Worm (Caenorhabditis elegans) whole organism, young adult: ENCODE data around the gene C07A9.9.
A peak's percentile ranks its signal among the peaks of the same experiment; 100 is the strongest.

Experiments used
- B0019.2 ChIP-seq: fragments of 200-800 bp; sonication (Bioruptor generic); conservative IDR thresholded peaks from 2 replicates; pipeline ENCODE4 v1.3.6; 2022; ENCODE audit warnings: missing genetic modification reagents, missing genetic modification characterization, missing compliant biosample characterization
- B0035.1 ChIP-seq: sonication (generic microtip); optimal IDR thresholded peaks from 2 replicates; lab custom pipeline; 2016; ENCODE audit warnings: missing genetic modification characterization, mild to moderate bottlenecking, missing compliant biosample characterization, missing genotype, missing genetic modification reagents
- C06A6.2 ChIP-seq: fragments of 200-800 bp; sonication (Bioruptor generic); conservative IDR thresholded peaks from 2 replicates; pipeline ENCODE4 v1.3.6; 2022; ENCODE audit warnings: missing genetic modification characterization, missing compliant biosample characterization
- D2030.7 ChIP-seq: fragments of 200-800 bp; sonication (Bioruptor generic); IDR thresholded peaks from 2 replicates; pipeline ENCODE4 v1.3.6; 2022; ENCODE audit warnings: missing genetic modification reagents, missing genetic modification characterization, missing compliant biosample characterization
- F10E7.11 ChIP-seq: sonication (generic microtip); optimal IDR thresholded peaks from 2 replicates; lab custom pipeline; 2017; ENCODE audit warnings: mild to moderate bottlenecking, missing genetic modification characterization, moderate library complexity, missing compliant biosample characterization
- F37B4.10 ChIP-seq: fragments of 200-800 bp; sonication (Bioruptor generic); IDR thresholded peaks from 2 replicates; pipeline ENCODE4 v1.3.6; 2022; ENCODE audit warnings: missing genetic modification characterization, missing compliant biosample characterization
- F52B5.7 ChIP-seq: sonication (generic microtip); optimal IDR thresholded peaks from 2 replicates; lab custom pipeline; 2016; ENCODE audit warnings: mild to moderate bottlenecking, missing genetic modification characterization, missing compliant biosample characterization
- F57C9.4 ChIP-seq: sonication (generic microtip); optimal IDR thresholded peaks from 2 replicates; lab custom pipeline; 2017; ENCODE audit warnings: mild to moderate bottlenecking, missing genetic modification characterization, missing compliant biosample characterization
- K11D2.4 ChIP-seq: fragments of 200-800 bp; sonication (Bioruptor generic); IDR thresholded peaks from 2 replicates; pipeline ENCODE4 v1.3.6; 2022; ENCODE audit warnings: missing genetic modification reagents, missing genetic modification characterization, missing compliant biosample characterization
- K12H6.12 ChIP-seq: fragments of 200-800 bp; sonication (Bioruptor generic); optimal IDR thresholded peaks from 2 replicates; lab custom pipeline; 2018; ENCODE audit warnings: mild to moderate bottlenecking, missing genetic modification characterization, missing compliant biosample characterization
- T07F8.4 ChIP-seq: sonication (generic microtip); optimal IDR thresholded peaks from 2 replicates; lab custom pipeline; 2016; ENCODE audit warnings: mild to moderate bottlenecking, missing genetic modification characterization, moderate library complexity, missing compliant biosample characterization
- T26A5.8 ChIP-seq: sonication (generic microtip); optimal IDR thresholded peaks from 2 replicates; lab custom pipeline; 2016; ENCODE audit warnings: missing genetic modification characterization, missing compliant biosample characterization
- Y56A3A.18 ChIP-seq: fragments of 200-800 bp; sonication (Bioruptor generic); IDR thresholded peaks from 2 replicates; pipeline ENCODE4 v1.3.6; 2022; ENCODE audit warnings: missing genetic modification reagents, missing genetic modification characterization, missing compliant biosample characterization
- Y79H2A.3 ChIP-seq: fragments of 200-800 bp; sonication (Bioruptor generic); conservative IDR thresholded peaks from 2 replicates; pipeline ENCODE4 v1.3.6; 2022; ENCODE audit warnings: missing genetic modification reagents, missing genetic modification characterization, missing compliant biosample characterization
- ZK185.1 ChIP-seq: sonication (generic microtip); optimal IDR thresholded peaks from 2 replicates; lab custom pipeline; 2016; ENCODE audit warnings: mild to moderate bottlenecking, missing genetic modification characterization, missing compliant biosample characterization; ENCODE audit not compliant: poor library complexity, severe bottlenecking
- akir-1 ChIP-seq: fragments of 200-800 bp; sonication (Bioruptor generic); optimal IDR thresholded peaks from 2 replicates; lab custom pipeline; 2018; ENCODE audit warnings: mild to moderate bottlenecking, missing genetic modification characterization, moderate library complexity, missing compliant biosample characterization
- atf-7 ChIP-seq: sonication (generic microtip); optimal IDR thresholded peaks from 2 replicates; lab custom pipeline; 2017; ENCODE audit warnings: mild to moderate bottlenecking, missing genetic modification characterization, missing compliant biosample characterization
- athp-1 ChIP-seq: sonication (generic microtip); optimal IDR thresholded peaks from 2 replicates; lab custom pipeline; 2017; ENCODE audit warnings: mild to moderate bottlenecking, missing genetic modification characterization, missing compliant biosample characterization
- attf-3 ChIP-seq: fragments of 200-800 bp; sonication (Bioruptor generic); conservative IDR thresholded peaks from 2 replicates; pipeline ENCODE4 v1.3.6; 2022; ENCODE audit warnings: missing genetic modification reagents, missing genetic modification characterization, missing compliant biosample characterization
- attf-5 ChIP-seq: fragments of 200-800 bp; sonication (Bioruptor generic); optimal IDR thresholded peaks from 2 replicates; lab custom pipeline; 2018; ENCODE audit warnings: mild to moderate bottlenecking, missing genetic modification characterization, missing compliant biosample characterization
- bed-1 ChIP-seq: fragments of 200-800 bp; sonication (Bioruptor generic); IDR thresholded peaks from 2 replicates; pipeline ENCODE4 v1.3.6; 2022; ENCODE audit warnings: missing genetic modification reagents, missing genetic modification characterization, missing compliant biosample characterization
- bed-2 ChIP-seq: fragments of 200-800 bp; sonication (Bioruptor generic); IDR thresholded peaks from 2 replicates; pipeline ENCODE4 v1.3.6; 2022; ENCODE audit warnings: missing genetic modification reagents, missing genetic modification characterization, missing compliant biosample characterization
- cebp-1 ChIP-seq, 2 experiments: fragments of 200-800 bp in 1 of 2; sonication (Bioruptor generic) in 1 of 2; sonication (generic microtip) in 1 of 2; IDR thresholded peaks in 1 of 2; optimal IDR thresholded peaks in 1 of 2; 2 replicates each; pipeline versions ENCODE4 v1.3.6 to Lab custom; 2017 to 2022; ENCODE audit warnings: missing compliant biosample characterization in 2 of 2, missing genetic modification characterization in 2 of 2, mild to moderate bottlenecking in 1 of 2, missing genetic modification reagents in 1 of 2, moderate library complexity in 1 of 2
- ceh-27 ChIP-seq: fragments of 200-800 bp; sonication (Bioruptor generic); optimal IDR thresholded peaks from 2 replicates; lab custom pipeline; 2018; ENCODE audit warnings: mild to moderate bottlenecking, missing genetic modification characterization, moderate library complexity, missing compliant biosample characterization
- die-1 ChIP-seq: sonication (generic microtip); optimal IDR thresholded peaks from 2 replicates; lab custom pipeline; 2016; ENCODE audit warnings: missing genotype, mild to moderate bottlenecking, missing genetic modification characterization, missing compliant biosample characterization
- dpff-1 ChIP-seq: sonication (generic microtip); optimal IDR thresholded peaks from 2 replicates; lab custom pipeline; 2017; ENCODE audit warnings: mild to moderate bottlenecking, missing genetic modification characterization, missing compliant biosample characterization
- dpl-1 ChIP-seq: fragments of 150-350 bp; optimal IDR thresholded peaks from 2 replicates; lab custom pipeline; 2014; ENCODE audit warnings: missing biosample characterization, missing genetic modification reagents, missing genetic modification characterization
- hlh-12 ChIP-seq: sonication (generic microtip); optimal IDR thresholded peaks from 2 replicates; lab custom pipeline; 2016; ENCODE audit warnings: missing genetic modification characterization, missing compliant biosample characterization
- hlh-26 ChIP-seq: fragments of 200-800 bp; sonication (Bioruptor generic); conservative IDR thresholded peaks from 2 replicates; pipeline ENCODE4 v1.3.6; 2022; ENCODE audit warnings: missing genetic modification reagents, missing genetic modification characterization, missing compliant biosample characterization
- lag-1 ChIP-seq: fragments of 200-800 bp; sonication (Bioruptor generic); IDR thresholded peaks from 2 replicates; pipeline ENCODE4 v1.3.6; 2022; ENCODE audit warnings: missing genetic modification reagents, missing genetic modification characterization, missing compliant biosample characterization
- lin-40 ChIP-seq: sonication (generic microtip); optimal IDR thresholded peaks from 2 replicates; lab custom pipeline; 2016; ENCODE audit warnings: missing genetic modification characterization, mild to moderate bottlenecking, missing compliant biosample characterization, missing genotype, missing genetic modification reagents
- lir-1 ChIP-seq: fragments of 200-800 bp; sonication (Bioruptor generic); conservative IDR thresholded peaks from 2 replicates; pipeline ENCODE4 v1.3.6; 2022; ENCODE audit warnings: missing genetic modification reagents, missing genetic modification characterization, missing compliant biosample characterization
- lsl-1 ChIP-seq: fragments of 200-800 bp; sonication (Bioruptor generic); optimal IDR thresholded peaks from 2 replicates; lab custom pipeline; 2018; ENCODE audit warnings: mild to moderate bottlenecking, missing genetic modification characterization, moderate library complexity, missing compliant biosample characterization
- madf-6 ChIP-seq: fragments of 200-800 bp; sonication (Bioruptor generic); IDR thresholded peaks from 2 replicates; pipeline ENCODE4 v1.3.6; 2022; ENCODE audit warnings: missing genetic modification reagents, missing genetic modification characterization, missing compliant biosample characterization
- madf-8 ChIP-seq: fragments of 200-800 bp; sonication (Bioruptor generic); conservative IDR thresholded peaks from 2 replicates; pipeline ENCODE4 v1.3.6; 2022; ENCODE audit warnings: missing genetic modification reagents, missing genetic modification characterization, missing compliant biosample characterization
- mcd-1 ChIP-seq: fragments of 200-800 bp; sonication (Bioruptor generic); IDR thresholded peaks from 2 replicates; pipeline ENCODE4 v1.3.6; 2022; ENCODE audit warnings: missing genetic modification reagents, missing genetic modification characterization, missing compliant biosample characterization
- mel-28 ChIP-seq: sonication (generic microtip); optimal IDR thresholded peaks from 2 replicates; lab custom pipeline; 2016; ENCODE audit warnings: borderline replicate concordance, mild to moderate bottlenecking, missing genetic modification characterization, missing compliant biosample characterization
- nfya-2 ChIP-seq: fragments of 200-800 bp; sonication (Bioruptor generic); IDR thresholded peaks from 2 replicates; pipeline ENCODE4 v1.3.6; 2022; ENCODE audit warnings: missing genetic modification reagents, missing genetic modification characterization, missing compliant biosample characterization
- nhr-120 ChIP-seq: fragments of 200-800 bp; sonication (Bioruptor generic); IDR thresholded peaks from 2 replicates; pipeline ENCODE4 v1.3.6; 2022; ENCODE audit warnings: missing genetic modification characterization, missing compliant biosample characterization
- nhr-80 ChIP-seq: sonication (generic microtip); optimal IDR thresholded peaks from 2 replicates; lab custom pipeline; 2016; ENCODE audit warnings: missing genetic modification characterization, missing compliant biosample characterization
- rec-8 ChIP-seq, 2 experiments: sonication (generic microtip); optimal IDR thresholded peaks; 2 replicates each; lab custom pipeline; 2016; ENCODE audit warnings: mild to moderate bottlenecking in 2 of 2, missing genetic modification characterization in 2 of 2, missing genetic modification reagents in 2 of 2, missing genotype in 2 of 2, missing biosample characterization in 1 of 2, missing compliant biosample characterization in 1 of 2, moderate library complexity in 1 of 2
- somi-1 ChIP-seq: fragments of 200-800 bp; sonication (Bioruptor generic); optimal IDR thresholded peaks from 2 replicates; lab custom pipeline; 2018; ENCODE audit warnings: mild to moderate bottlenecking, missing genetic modification characterization, missing compliant biosample characterization
- xnd-1 ChIP-seq: sonication (generic microtip); optimal IDR thresholded peaks from 2 replicates; lab custom pipeline; 2016; ENCODE audit warnings: missing genotype, missing genetic modification reagents, missing genetic modification characterization, missing compliant biosample characterization
- zfh-2 ChIP-seq: fragments of 200-800 bp; sonication (Bioruptor generic); conservative IDR thresholded peaks from 2 replicates; pipeline ENCODE4 v1.3.6; 2022; ENCODE audit warnings: missing genetic modification reagents, missing genetic modification characterization, missing compliant biosample characterization
- zim-3 ChIP-seq: sonication (generic microtip); optimal IDR thresholded peaks from 2 replicates; lab custom pipeline; 2017; ENCODE audit warnings: mild to moderate bottlenecking, missing genetic modification characterization, moderate library complexity, missing compliant biosample characterization
- ztf-25 ChIP-seq: fragments of 200-800 bp; sonication (Bioruptor generic); IDR thresholded peaks from 2 replicates; pipeline ENCODE4 v1.3.6; 2022; ENCODE audit warnings: missing genetic modification reagents, missing genetic modification characterization, missing compliant biosample characterization

The C07A9.9 gene

DNA sequence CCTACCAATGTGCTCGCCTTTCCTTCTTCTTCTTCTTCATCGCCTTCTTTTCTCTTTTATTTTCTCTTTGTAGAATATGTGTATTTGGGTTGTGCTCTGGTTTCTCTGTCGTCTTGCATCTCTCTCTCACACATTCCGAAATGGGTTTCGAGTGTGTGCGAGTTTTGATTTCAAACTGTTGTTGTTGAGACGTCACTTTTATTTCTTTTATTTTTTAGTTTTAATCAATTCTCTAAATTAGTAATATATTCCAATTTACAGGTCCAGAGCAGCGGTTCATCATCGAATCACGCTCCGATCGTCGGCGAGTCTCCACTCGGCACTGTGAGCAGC, 37.1 kb upstream of the C07A9.9 start:
- TF ChIP-seq nhr-80 (tag; lab: Kevin White, UChicago) (no peak), nfya-2 (GFP tag; lab: Robert Waterston, UW) (no peak), atf-7 (tag; lab: Kevin White, UChicago) (peak; percentile 40)

DNA sequence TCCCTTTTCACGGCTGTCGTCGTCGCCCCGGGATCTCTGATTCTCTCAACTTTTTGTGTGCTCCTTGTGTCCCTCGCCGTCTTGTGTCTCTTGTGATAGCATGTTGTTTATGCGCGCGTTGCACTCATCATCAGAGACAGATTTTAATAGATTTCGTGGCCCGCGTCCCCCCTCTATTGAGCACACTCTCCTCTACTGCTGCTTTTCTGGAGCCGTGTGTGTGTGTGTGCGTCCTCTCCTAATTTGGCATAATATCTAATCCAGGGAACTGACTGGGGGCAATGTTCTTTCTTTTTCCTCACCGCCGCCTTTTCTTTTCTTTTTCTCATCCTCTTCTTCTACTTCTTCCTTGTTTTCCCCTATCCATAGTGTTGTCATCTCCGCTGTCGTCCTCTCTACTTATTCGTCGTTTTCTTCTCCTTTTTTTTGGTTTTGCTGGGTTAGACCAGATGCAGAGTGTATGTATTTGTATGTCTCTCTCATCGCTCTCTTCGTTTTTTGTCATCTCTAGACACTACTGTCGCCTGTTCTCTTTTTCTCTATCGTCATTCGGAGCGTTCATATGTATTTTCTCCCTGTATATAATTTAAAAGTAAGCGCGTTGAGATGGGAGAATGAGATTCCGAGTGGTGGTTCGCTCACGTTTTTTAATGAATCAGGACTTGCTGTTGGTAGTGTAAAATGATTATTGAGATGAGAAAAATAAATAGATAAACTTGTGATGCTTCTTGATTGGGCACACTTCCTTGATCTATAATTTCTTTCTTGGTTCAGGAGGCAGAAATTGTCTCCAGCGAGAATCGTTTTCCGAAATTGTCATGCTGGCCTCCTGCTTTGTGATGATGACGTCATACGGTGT, 36.5 kb upstream of the C07A9.9 start:
- TF ChIP-seq Y79H2A.3 (GFP tag; lab: Robert Waterston, UW) (no peak), madf-8 (GFP tag; lab: Robert Waterston, UW) (no peak), Y56A3A.18 (GFP tag; lab: Robert Waterston, UW) (no peak), T07F8.4 (tag; lab: Kevin White, UChicago) (no peak), F10E7.11 (tag; lab: Kevin White, UChicago) (no peak), F57C9.4 (no peak), die-1 (peak; percentile 11), F37B4.10 (GFP tag; lab: Robert Waterston, UW) (no peak), ZK185.1 (no peak), B0019.2 (GFP tag; lab: Robert Waterston, UW) (no peak), bed-1 (GFP tag; lab: Robert Waterston, UW) (no peak), somi-1 (GFP tag; lab: Kevin White, UChicago) (peak; percentile 38), xnd-1 (no peak), C06A6.2 (GFP tag; lab: Robert Waterston, UW) (no peak), mcd-1 (no peak), F52B5.7 (tag; lab: Kevin White, UChicago) (no peak), ztf-25 (no peak), ceh-27 (GFP tag; lab: Kevin White, UChicago) (peak; percentile 38), nhr-120 (GFP tag; lab: Robert Waterston, UW) (no peak), rec-8 (tag; optimal IDR thresholded peaks at IDR 0.05; lab: Kevin White, UChicago) (no peak), attf-3 (GFP tag; lab: Robert Waterston, UW) (no peak), madf-6 (GFP tag; lab: Robert Waterston, UW) (no peak), lin-40 (tag; lab: Kevin White, UChicago) (no peak), hlh-26 (GFP tag; lab: Robert Waterston, UW) (no peak), hlh-12 (no peak), lag-1 (GFP tag; lab: Robert Waterston, UW) (no peak), cebp-1 (GFP tag; IDR thresholded peaks at IDR 0.05; lab: Robert Waterston, UW) (no peak), cebp-1 (tag; optimal IDR thresholded peaks at IDR 0.05; lab: Kevin White, UChicago) (peak; percentile 36), T26A5.8 (tag; lab: Kevin White, UChicago) (no peak), athp-1 (tag; lab: Kevin White, UChicago) (no peak), lir-1 (GFP tag; lab: Robert Waterston, UW) (no peak), dpl-1 (GFP tag; lab: Kevin White, UChicago) (no peak), attf-5 (GFP tag; lab: Kevin White, UChicago) (no peak), B0035.1 (tag; lab: Kevin White, UChicago) (no peak), K11D2.4 (GFP tag; lab: Robert Waterston, UW) (no peak; the same call in 1 of the 2 replicates), akir-1 (GFP tag; lab: Kevin White, UChicago) (no peak), zim-3 (tag; lab: Kevin White, UChicago) (no peak), K12H6.12 (peak; percentile 51), D2030.7 (GFP tag; lab: Robert Waterston, UW) (no peak), lsl-1 (no peak), bed-2 (GFP tag; lab: Robert Waterston, UW) (no peak), zfh-2 (GFP tag; lab: Robert Waterston, UW) (peak; percentile 83), mel-28 (tag; lab: Kevin White, UChicago) (no peak), dpff-1 (tag; lab: Kevin White, UChicago) (no peak)
